Worm (Caenorhabditis elegans) whole organism, L2 larva: ENCODE data around the gene Y82E9BL.1.
"Not testable (repeated sequence)": the region's sequence is repeated elsewhere in the genome, so short reads cannot be mapped to it uniquely, and the experiment has no call there.

ENCODE experiments used
- ceh-82 ChIP-seq: fragments of 150-350 bp; optimal IDR thresholded peaks from 2 replicates; lab custom pipeline; 2014; ENCODE audit warnings: missing biosample characterization, missing genetic modification characterization
- mdl-1 ChIP-seq, 2 experiments: fragments of 150-350 bp in 1 of 2; sonication (generic microtip) in 1 of 2; optimal IDR thresholded peaks; 2 replicates each; lab custom pipeline; 2017; ENCODE audit warnings: missing biosample characterization in 2 of 2, missing genetic modification characterization in 2 of 2
- ztf-11 ChIP-seq: sonication (generic microtip); optimal IDR thresholded peaks from 2 replicates; lab custom pipeline; 2017; ENCODE audit warnings: missing biosample characterization, missing genetic modification characterization
- ztf-4 ChIP-seq: fragments of 150-350 bp; optimal IDR thresholded peaks from 2 replicates; lab custom pipeline; 2014; ENCODE audit warnings: missing biosample characterization, missing genetic modification characterization

DNA sequence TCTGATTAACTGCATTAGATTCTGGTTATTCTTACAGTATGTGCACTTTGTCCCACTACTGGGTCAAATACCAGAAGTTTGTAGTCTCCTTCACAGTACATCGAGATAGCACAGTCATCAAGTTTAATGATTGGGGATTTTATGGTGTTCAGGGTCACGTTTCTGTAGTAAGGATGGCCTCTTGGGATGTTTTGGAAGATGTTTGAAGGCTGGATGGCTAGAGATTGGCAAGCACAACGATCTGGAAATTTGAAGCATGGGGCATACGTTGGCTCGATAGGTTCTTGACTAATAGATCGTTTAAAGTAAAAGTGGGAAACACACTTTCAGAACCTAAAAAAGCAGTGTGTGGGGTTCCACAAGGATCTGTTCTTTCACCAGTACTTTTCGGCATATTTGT, 2.8 kb upstream of the Y82E9BL.1 start, which contains the start of gene Y82E9BR.8:
- not testable (repeated sequence) for TF ChIP-seq ztf-11 (tag; lab: Kevin White, UChicago); ceh-82 (tag; lab: Kevin White, UChicago); ztf-4 (tag; lab: Kevin White, UChicago); mdl-1 (tag; optimal IDR thresholded peaks at IDR 0.05; lab: Kevin White, UChicago)
